Worm (Caenorhabditis elegans) whole organism, L4 larva: Measurements from ENCODE around the gene F48F7.3.

ENCODE experiments used
- ceh-82 ChIP-seq: sonication (generic microtip); optimal IDR thresholded peaks from 2 replicates; lab custom pipeline; 2017; ENCODE audit warnings: missing biosample characterization, missing genetic modification characterization
- lin-39 ChIP-seq: fragments of 150-350 bp; optimal IDR thresholded peaks from 2 replicates; lab custom pipeline; 2014; ENCODE audit warnings: missing biosample characterization, missing genetic modification reagents, missing genetic modification characterization
- lsy-2 ChIP-seq, 2 experiments: fragments of 150-350 bp in 1 of 2; sonication (generic microtip) in 1 of 2; optimal IDR thresholded peaks; 2 replicates each; lab custom pipeline; 2014 to 2017; ENCODE audit warnings: missing biosample characterization in 2 of 2, missing genetic modification characterization in 2 of 2
- mdl-1 ChIP-seq, 2 experiments: fragments of 150-350 bp in 1 of 2; sonication (generic microtip) in 1 of 2; optimal IDR thresholded peaks; 2 replicates each; lab custom pipeline; 2014 to 2017; ENCODE audit warnings: missing biosample characterization in 2 of 2, missing genetic modification characterization in 2 of 2
- nhr-77 ChIP-seq: fragments of 150-350 bp; optimal IDR thresholded peaks from 2 replicates; lab custom pipeline; 2014; ENCODE audit warnings: missing biosample characterization, missing genetic modification characterization
- skn-1 ChIP-seq: fragments of 150-350 bp; optimal IDR thresholded peaks from 2 replicates; lab custom pipeline; 2014; ENCODE audit warnings: missing biosample characterization, missing genetic modification characterization
- tra-1 ChIP-seq: fragments of 200-800 bp; sonication (Bioruptor generic); IDR thresholded peaks from 2 replicates; pipeline ENCODE4 v1.3.6; 2022; ENCODE audit warnings: missing genetic modification reagents, missing genetic modification characterization, missing compliant biosample characterization

DNA sequence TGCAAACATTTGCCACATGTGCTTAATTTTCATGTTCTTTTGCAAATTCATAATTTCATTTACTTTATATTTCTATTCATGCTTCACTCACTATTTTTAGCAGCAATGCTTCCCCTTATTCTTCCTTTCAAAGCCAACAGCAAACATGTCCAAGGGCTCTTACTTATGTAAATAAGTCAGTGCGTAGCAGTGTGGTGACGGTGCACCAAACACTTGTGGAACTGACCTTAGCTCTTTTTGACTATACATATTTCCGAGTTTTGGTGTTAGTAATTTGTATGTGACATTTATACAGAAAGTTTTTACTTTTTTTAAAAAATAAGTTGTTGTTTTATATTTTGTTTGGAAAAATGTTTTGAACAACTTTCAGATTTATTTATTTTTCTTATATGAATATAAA lies 18.2 kb upstream of the F48F7.3 start:
- no peak for TF ChIP-seq tra-1 (GFP tag; lab: Robert Waterston, UW)
- TF ChIP-seq skn-1 (tag; lab: Kevin White, UChicago): no peak
- TF ChIP-seq lin-39: no peak
- TF ChIP-seq lsy-2 (tag; optimal IDR thresholded peaks at IDR 0.05; lab: Kevin White, UChicago): no peak
- no peak for TF ChIP-seq ceh-82 (tag; lab: Kevin White, UChicago)
- TF ChIP-seq mdl-1 (tag; optimal IDR thresholded peaks at IDR 0.05; lab: Kevin White, UChicago): no peak
- TF ChIP-seq nhr-77 (tag; lab: Kevin White, UChicago): no peak
